Fruit fly (Drosophila melanogaster) whole organism, embryonic: ENCODE measurements around the gene CG7069.

Source experiments
- Aef1 ChIP-seq: fragments of 200-800 bp; sonication (Bioruptor generic); IDR thresholded peaks from 3 replicates; pipeline ENCODE4 v1.3.6; 2022; ENCODE audit warnings: missing biosample characterization, missing genetic modification characterization
- Atf6 ChIP-seq: fragments of 200-800 bp; sonication (Bioruptor generic); IDR thresholded peaks from 2 replicates; pipeline ENCODE4 v1.3.6; 2022; ENCODE audit warnings: missing biosample characterization, missing genetic modification characterization
- B-H2 ChIP-seq: fragments of 200-800 bp; sonication (Bioruptor generic); optimal IDR thresholded peaks from 2 replicates; lab custom pipeline; 2018; ENCODE audit warnings: missing biosample characterization, mild to moderate bottlenecking, missing genetic modification characterization
- BtbVII ChIP-seq: fragments of 200-800 bp; sonication (Bioruptor generic); optimal IDR thresholded peaks from 3 replicates; lab custom pipeline; 2017; ENCODE audit warnings: missing biosample characterization, mild to moderate bottlenecking, missing genetic modification characterization
- Bteb2 ChIP-seq: fragments of 200-800 bp; sonication (Bioruptor generic); optimal IDR thresholded peaks from 2 replicates; lab custom pipeline; 2016; ENCODE audit warnings: missing biosample characterization, missing genetic modification characterization
- CG10431 ChIP-seq: fragments of 200-800 bp; sonication (Bioruptor generic); optimal IDR thresholded peaks from 3 replicates; lab custom pipeline; 2018; ENCODE audit warnings: missing biosample characterization, mild to moderate bottlenecking, missing genetic modification characterization
- CG10979 ChIP-seq: fragments of 200-800 bp; sonication (Bioruptor generic); optimal IDR thresholded peaks from 2 replicates; lab custom pipeline; 2018; ENCODE audit warnings: missing biosample characterization, mild to moderate bottlenecking, missing genetic modification characterization, moderate library complexity
- CG11723 ChIP-seq: fragments of 200-800 bp; sonication (Bioruptor generic); optimal IDR thresholded peaks from 2 replicates; lab custom pipeline; 2017; ENCODE audit warnings: missing biosample characterization, mild to moderate bottlenecking, missing genetic modification characterization
- CG12071 ChIP-seq: fragments of 200-800 bp; sonication (Bioruptor generic); optimal IDR thresholded peaks from 3 replicates; lab custom pipeline; 2018; ENCODE audit warnings: missing biosample characterization, mild to moderate bottlenecking, missing genetic modification characterization
- CG12219 ChIP-seq: fragments of 200-800 bp; sonication (Bioruptor generic); optimal IDR thresholded peaks from 3 replicates; lab custom pipeline; 2018; ENCODE audit warnings: missing biosample characterization, mild to moderate bottlenecking, missing genetic modification characterization
- CG13123 ChIP-seq: fragments of 200-800 bp; sonication (Bioruptor generic); optimal IDR thresholded peaks from 2 replicates; lab custom pipeline; 2016; ENCODE audit warnings: missing biosample characterization, missing genetic modification characterization
- CG13624 ChIP-seq: fragments of 200-800 bp; sonication (Bioruptor generic); optimal IDR thresholded peaks from 2 replicates; lab custom pipeline; 2016; ENCODE audit warnings: missing biosample characterization, missing genetic modification characterization
- CG15073 ChIP-seq: fragments of 200-800 bp; sonication (Bioruptor generic); optimal IDR thresholded peaks from 2 replicates; lab custom pipeline; 2016; ENCODE audit warnings: missing biosample characterization, missing genetic modification characterization
- CG16863 ChIP-seq: fragments of 200-800 bp; sonication (Bioruptor generic); optimal IDR thresholded peaks from 3 replicates; lab custom pipeline; 2016; ENCODE audit warnings: missing biosample characterization, missing genetic modification characterization
- CG17568 ChIP-seq: fragments of 200-800 bp; sonication (Bioruptor generic); optimal IDR thresholded peaks from 2 replicates; lab custom pipeline; 2018; ENCODE audit warnings: missing biosample characterization, mild to moderate bottlenecking, missing genetic modification characterization, moderate library complexity
- CG7839 ChIP-seq: fragments of 200-800 bp; sonication (Bioruptor generic); optimal IDR thresholded peaks from 3 replicates; lab custom pipeline; 2018; ENCODE audit warnings: missing biosample characterization, mild to moderate bottlenecking, missing genetic modification characterization, moderate library complexity
- CG8359 ChIP-seq: fragments of 200-800 bp; sonication (Bioruptor generic); optimal IDR thresholded peaks from 2 replicates; lab custom pipeline; 2017; ENCODE audit warnings: missing biosample characterization, mild to moderate bottlenecking, missing genetic modification characterization, borderline replicate concordance
- CG8924 ChIP-seq: fragments of 200-800 bp; optimal IDR thresholded peaks from 3 replicates; lab custom pipeline; 2019; ENCODE audit warnings: missing biosample characterization, mild to moderate bottlenecking, missing genetic modification characterization, moderate library complexity
- CHES-1-like ChIP-seq: fragments of 200-800 bp; sonication (Bioruptor generic); optimal IDR thresholded peaks from 2 replicates; lab custom pipeline; 2016; ENCODE audit warnings: missing biosample characterization, missing genetic modification characterization
- Dfd ChIP-seq, 2 experiments: fragments of >200 bp; optimal IDR thresholded peaks; 2 replicates each; lab custom pipeline; 2017; ENCODE audit warnings: missing biosample characterization in 2 of 2, missing genetic modification characterization in 2 of 2
- Dip3 ChIP-seq: fragments of 200-800 bp; sonication (Bioruptor generic); optimal IDR thresholded peaks from 3 replicates; lab custom pipeline; 2016; ENCODE audit warnings: missing biosample characterization, missing genetic modification characterization
- Fer2 ChIP-seq: fragments of 200-800 bp; sonication (Bioruptor generic); optimal IDR thresholded peaks from 2 replicates; lab custom pipeline; 2018; ENCODE audit warnings: missing biosample characterization, mild to moderate bottlenecking, missing genetic modification characterization, moderate library complexity
- Fer3 ChIP-seq: fragments of 200-800 bp; sonication (Bioruptor generic); optimal IDR thresholded peaks from 2 replicates; lab custom pipeline; 2018; ENCODE audit warnings: missing biosample characterization, mild to moderate bottlenecking, missing genetic modification characterization, moderate library complexity
- Hey ChIP-seq: fragments of 200-800 bp; sonication (Bioruptor generic); optimal IDR thresholded peaks from 3 replicates; lab custom pipeline; 2018; ENCODE audit warnings: missing biosample characterization, mild to moderate bottlenecking, missing genetic modification characterization
- Hr78 ChIP-seq, 2 experiments: fragments of 200-800 bp in 1 of 2; fragments of >200 bp in 1 of 2; sonication (Bioruptor generic) in 1 of 2; optimal IDR thresholded peaks; 2 replicates each; lab custom pipeline; 2017 to 2019; ENCODE audit warnings: missing biosample characterization in 2 of 2, missing genetic modification characterization in 2 of 2, mild to moderate bottlenecking in 1 of 2, moderate library complexity in 1 of 2
- Kr ChIP-seq: fragments of 200-800 bp; sonication (Bioruptor generic); optimal IDR thresholded peaks from 2 replicates; lab custom pipeline; 2017; ENCODE audit warnings: missing biosample characterization, mild to moderate bottlenecking, missing genetic modification characterization
- Lpt ChIP-seq: fragments of >200 bp; optimal IDR thresholded peaks from 2 replicates; lab custom pipeline; 2018; ENCODE audit warnings: missing biosample characterization, missing genetic modification characterization
- Mad ChIP-seq: fragments of 200-800 bp; sonication (Bioruptor generic); optimal IDR thresholded peaks from 2 replicates; lab custom pipeline; 2016; ENCODE audit warnings: missing biosample characterization, missing genetic modification characterization
- Xbp1 ChIP-seq: fragments of 200-800 bp; sonication (Bioruptor generic); optimal IDR thresholded peaks from 3 replicates; lab custom pipeline; 2016; ENCODE audit warnings: missing biosample characterization, mild to moderate bottlenecking, missing genetic modification characterization
- Xrp1 ChIP-seq: fragments of 200-800 bp; sonication (Bioruptor generic); IDR thresholded peaks from 2 replicates; pipeline ENCODE4 v1.3.6; 2022; ENCODE audit warnings: missing biosample characterization, missing genetic modification characterization
- ara ChIP-seq: fragments of 200-800 bp; sonication (Bioruptor generic); IDR thresholded peaks from 2 replicates; pipeline ENCODE4 v1.3.6; 2022; ENCODE audit warnings: missing biosample characterization, missing genetic modification characterization
- bowl ChIP-seq: fragments of 200-800 bp; sonication (Bioruptor generic); IDR thresholded peaks from 2 replicates; pipeline ENCODE4 v1.3.6; 2022; ENCODE audit warnings: missing biosample characterization, missing genetic modification characterization
- corto ChIP-seq: fragments of 200-800 bp; sonication (Bioruptor generic); optimal IDR thresholded peaks from 2 replicates; lab custom pipeline; 2016; ENCODE audit warnings: missing biosample characterization, mild to moderate bottlenecking, missing genetic modification characterization, moderate library complexity
- crp ChIP-seq, 2 experiments: fragments of 200-800 bp; sonication (Bioruptor generic); optimal IDR thresholded peaks; 2 replicates in 1 of 2; 3 replicates in 1 of 2; lab custom pipeline; 2017; ENCODE audit warnings: missing biosample characterization in 2 of 2, missing genetic modification characterization in 2 of 2, mild to moderate bottlenecking in 1 of 2, moderate library complexity in 1 of 2
- dmrt99B ChIP-seq: fragments of 200-800 bp; sonication (Bioruptor generic); optimal IDR thresholded peaks from 2 replicates; lab custom pipeline; 2018; ENCODE audit warnings: missing biosample characterization, mild to moderate bottlenecking, missing genetic modification characterization, moderate library complexity
- fd64A ChIP-seq: fragments of 200-800 bp; sonication (Bioruptor generic); optimal IDR thresholded peaks from 3 replicates; lab custom pipeline; 2018; ENCODE audit warnings: missing biosample characterization, mild to moderate bottlenecking, missing genetic modification characterization
- hbn ChIP-seq: fragments of 200-800 bp; sonication (Bioruptor generic); IDR thresholded peaks from 2 replicates; pipeline ENCODE4 v1.3.6; 2022; ENCODE audit warnings: missing biosample characterization, missing genetic modification characterization; ENCODE audit not compliant: partially characterized antibody
- her ChIP-seq: fragments of 200-800 bp; sonication (Bioruptor generic); optimal IDR thresholded peaks from 2 replicates; lab custom pipeline; 2016; ENCODE audit warnings: missing biosample characterization, missing genetic modification characterization
- lbe ChIP-seq: fragments of 200-800 bp; sonication (Bioruptor generic); optimal IDR thresholded peaks from 2 replicates; lab custom pipeline; 2016; ENCODE audit warnings: missing biosample characterization, mild to moderate bottlenecking, missing genetic modification characterization
- lmd ChIP-seq: fragments of 200-800 bp; sonication (Bioruptor generic); IDR thresholded peaks from 2 replicates; pipeline ENCODE4 v1.3.6; 2022; ENCODE audit warnings: missing biosample characterization, missing genetic modification characterization
- nerfin-1 ChIP-seq: fragments of 200-800 bp; sonication (Bioruptor generic); optimal IDR thresholded peaks from 3 replicates; lab custom pipeline; 2019; ENCODE audit warnings: missing biosample characterization, mild to moderate bottlenecking, missing genetic modification characterization, moderate library complexity
- p53 ChIP-seq: fragments of 200-800 bp; sonication (Bioruptor generic); optimal IDR thresholded peaks from 2 replicates; lab custom pipeline; 2016; ENCODE audit warnings: missing biosample characterization, missing genetic modification characterization
- slp2 ChIP-seq: fragments of 200-800 bp; sonication (Bioruptor generic); optimal IDR thresholded peaks from 2 replicates; lab custom pipeline; 2016; ENCODE audit warnings: missing biosample characterization, missing genetic modification characterization
- sna ChIP-seq: fragments of 200-800 bp; sonication (Bioruptor generic); IDR thresholded peaks from 2 replicates; pipeline ENCODE4 v1.3.6; 2022; ENCODE audit warnings: missing biosample characterization, missing genetic modification characterization; ENCODE audit not compliant: partially characterized antibody
- tap ChIP-seq: fragments of 200-800 bp; optimal IDR thresholded peaks from 3 replicates; lab custom pipeline; 2019; ENCODE audit warnings: missing biosample characterization, mild to moderate bottlenecking, missing genetic modification characterization, moderate library complexity
- toy ChIP-seq: fragments of 200-800 bp; sonication (Bioruptor generic); IDR thresholded peaks from 2 replicates; pipeline ENCODE4 v1.3.6; 2022; ENCODE audit warnings: missing biosample characterization, missing genetic modification characterization
- vnd ChIP-seq: fragments of 200-800 bp; sonication (Bioruptor generic); IDR thresholded peaks from 3 replicates; pipeline ENCODE4 v1.3.6; 2022; ENCODE audit warnings: missing biosample characterization, missing genetic modification characterization; ENCODE audit not compliant: partially characterized antibody
- yki ChIP-seq: fragments of >200 bp; optimal IDR thresholded peaks from 3 replicates; lab custom pipeline; 2018
- z ChIP-seq: fragments of 200-800 bp; sonication (Bioruptor generic); IDR thresholded peaks from 3 replicates; pipeline ENCODE4 v1.3.6; 2022; ENCODE audit warnings: missing biosample characterization, missing genetic modification characterization
- zen2 ChIP-seq: fragments of 200-800 bp; sonication (Bioruptor generic); IDR thresholded peaks from 3 replicates; pipeline ENCODE4 v1.3.6; 2022; ENCODE audit warnings: missing biosample characterization, missing genetic modification characterization; ENCODE audit not compliant: partially characterized antibody
- zfh2 ChIP-seq: fragments of 200-800 bp; sonication (Bioruptor generic); optimal IDR thresholded peaks from 2 replicates; lab custom pipeline; 2016; ENCODE audit warnings: missing biosample characterization, missing genetic modification characterization

CG7069 gene

DNA sequence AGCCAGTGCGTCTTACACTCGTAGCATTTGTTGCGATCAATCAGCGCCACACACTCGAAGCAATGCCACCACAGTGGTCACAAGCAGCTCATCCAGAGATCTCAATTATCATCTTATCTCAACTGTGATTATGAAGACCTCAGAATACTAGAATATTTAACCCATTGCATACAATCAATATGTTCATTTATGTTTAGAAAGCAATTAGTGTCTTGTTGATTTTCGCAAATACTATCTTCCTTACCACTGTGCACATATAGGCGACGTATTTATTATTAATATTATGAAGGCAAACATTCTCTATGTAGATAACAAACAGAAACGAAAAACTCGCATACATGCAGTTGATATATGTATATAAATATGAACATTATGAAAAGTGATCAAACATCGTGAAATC lies 13.8 kb upstream of the CG7069 start (continued):
- peak; percentile 74 for TF ChIP-seq Fer3
- TF ChIP-seq CG8924 (tag; lab: Kevin White, UChicago), result peak; percentile 72
- TF ChIP-seq CG17568 (GFP tag; lab: Kevin White, UChicago), result peak; percentile 74
- peak; percentile 39 for TF ChIP-seq Kr (GFP tag; lab: Kevin White, UChicago)
- TF ChIP-seq toy (GFP tag; lab: Robert Waterston, UW), result no peak
- no peak for TF ChIP-seq sna (GFP tag; lab: Robert Waterston, UW)
- TF ChIP-seq lbe, result peak; percentile 65
- peak; percentile 47 for TF ChIP-seq CG11723 (GFP tag; lab: Kevin White, UChicago)
- peak; percentile 47; the same call in 1 of the 3 replicates for TF ChIP-seq Aef1 (GFP tag; lab: Robert Waterston, UW)
- TF ChIP-seq CG13624 (GFP tag; lab: Kevin White, UChicago), result peak; percentile 27
- TF ChIP-seq Bteb2 (GFP tag; lab: Kevin White, UChicago), result peak; percentile 36
- peak; percentile 86 for TF ChIP-seq fd64A (GFP tag; lab: Kevin White, UChicago)
- TF ChIP-seq zfh2 (GFP tag; lab: Kevin White, UChicago), result no peak
- TF ChIP-seq Hey (tag; lab: Kevin White, UChicago), result no peak
- peak; percentile 46 for TF ChIP-seq BtbVII (GFP tag; lab: Kevin White, UChicago)
- no peak for TF ChIP-seq vnd (GFP tag; lab: Robert Waterston, UW)
- TF ChIP-seq zen2 (GFP tag; lab: Robert Waterston, UW), result no peak
- TF ChIP-seq Xrp1 (GFP tag; lab: Robert Waterston, UW), result peak; percentile 88
- peak; percentile 10 for TF ChIP-seq CG15073 (GFP tag; lab: Kevin White, UChicago)
- no peak for TF ChIP-seq p53 (GFP tag; lab: Kevin White, UChicago)
- TF ChIP-seq CHES-1-like (GFP tag; lab: Kevin White, UChicago), result peak; percentile 17
- TF ChIP-seq crp (GFP tag; optimal IDR thresholded peaks at IDR 0.05; lab: Kevin White, UChicago), result peak in 1 of 2 experiments; percentile 18
- peak in 1 of 2 experiments; percentile 34 for TF ChIP-seq Hr78 (GFP tag; optimal IDR thresholded peaks at IDR 0.05; lab: Kevin White, UChicago)
- TF ChIP-seq hbn, result no peak
- peak; percentile 69 for TF ChIP-seq CG13123 (GFP tag; lab: Kevin White, UChicago)
- no peak for TF ChIP-seq slp2
- peak; percentile 44 for TF ChIP-seq CG12219 (GFP tag; lab: Kevin White, UChicago)
- no peak for TF ChIP-seq Lpt (GFP tag; lab: Kevin White, UChicago)
- no peak for TF ChIP-seq corto (GFP tag; lab: Kevin White, UChicago)
- TF ChIP-seq CG10431 (GFP tag; lab: Kevin White, UChicago), result peak; percentile 46
- TF ChIP-seq tap, result peak; percentile 73
- TF ChIP-seq CG7839 (tag; lab: Kevin White, UChicago), result peak; percentile 54
- no peak for TF ChIP-seq her (GFP tag; lab: Kevin White, UChicago)
- TF ChIP-seq B-H2, result no peak
- peak; percentile 54 for TF ChIP-seq lmd
- TF ChIP-seq Atf6, result peak; percentile 34; the same call in 1 of the 2 replicates
- TF ChIP-seq Xbp1, result peak; percentile 61
- TF ChIP-seq Dip3 (GFP tag; lab: Kevin White, UChicago), result no peak
- peak; percentile 64 for TF ChIP-seq CG16863 (GFP tag; lab: Kevin White, UChicago)
- TF ChIP-seq yki (lab: Kevin White, UChicago), result no peak
- peak; percentile 57 for TF ChIP-seq CG12071
- peak; percentile 52 for TF ChIP-seq Mad (GFP tag; lab: Kevin White, UChicago)
- TF ChIP-seq CG8359 (GFP tag; lab: Kevin White, UChicago), result peak; percentile 61
- TF ChIP-seq bowl (GFP tag; lab: Robert Waterston, UW), result peak; percentile 49; the same call in 1 of the 2 replicates
- no peak for TF ChIP-seq z
- TF ChIP-seq CG10979 (tag; lab: Kevin White, UChicago), result peak; percentile 70
- no peak for TF ChIP-seq Fer2 (tag; lab: Kevin White, UChicago)
- TF ChIP-seq ara (GFP tag; lab: Robert Waterston, UW), result peak; percentile 85
- no peak for TF ChIP-seq Dfd (GFP tag; optimal IDR thresholded peaks at IDR 0.05; lab: Kevin White, UChicago)
- TF ChIP-seq nerfin-1, result peak; percentile 69
- TF ChIP-seq dmrt99B (tag; lab: Kevin White, UChicago), result peak; percentile 62
